Fruit fly (Drosophila melanogaster): ENCODE measurements around the gene mtDNA-helicase.

Gene mtDNA-helicase

dm6 chr2L:9938631-9939256 lies 45.5 kb upstream of the mtDNA-helicase start, which contains the start of the genes Datp and CG4619 (continued):
- TF ChIP-seq CG42726 (GFP tag; IDR thresholded peaks at IDR 0.05; ENCODE audit: partially characterized antibody), result no peak
- TF ChIP-seq CkIIα-i1 (GFP tag; IDR thresholded peaks at IDR 0.05), result no peak
- TF ChIP-seq CTCF (GFP tag; optimal IDR thresholded peaks at IDR 0.05), result no peak
- TF ChIP-seq H2.0 (GFP tag; IDR thresholded peaks at IDR 0.05), result 0 out of 2 replicates have a peak, but pooled peaks have one; percentile 9
- no peak for TF ChIP-seq chn (GFP tag; optimal IDR thresholded peaks at IDR 0.05)
- TF ChIP-seq Nf-YC (tag; optimal IDR thresholded peaks at IDR 0.05), result no peak
- TF ChIP-seq br (optimal IDR thresholded peaks at IDR 0.05), result no peak
- no peak for TF ChIP-seq Blimp-1 (GFP tag; optimal IDR thresholded peaks at IDR 0.05)
- TF ChIP-seq ewg (GFP tag; optimal IDR thresholded peaks at IDR 0.05), result peak; percentile 0
- TF ChIP-seq CG34376 (GFP tag; optimal IDR thresholded peaks at IDR 0.05), result peak; percentile 31
- no peak for TF ChIP-seq ab (GFP tag; optimal IDR thresholded peaks at IDR 0.05)
- TF ChIP-seq CG6175 (GFP tag; IDR thresholded peaks at IDR 0.05), result no peak
- TF ChIP-seq wor (GFP tag; IDR thresholded peaks at IDR 0.05), result no peak
- TF ChIP-seq dan (GFP tag; IDR thresholded peaks at IDR 0.05), result no peak
- TF ChIP-seq pan (optimal IDR thresholded peaks at IDR 0.05), result no peak
- TF ChIP-seq pan (GFP tag; optimal IDR thresholded peaks at IDR 0.05 in 1 of 2, IDR thresholded peaks at IDR 0.05 in 1 of 2), result no peak
- no peak for TF ChIP-seq slou (GFP tag; optimal IDR thresholded peaks at IDR 0.05)
- TF ChIP-seq CG14710 (tag; optimal IDR thresholded peaks at IDR 0.05), result peak; percentile 37
- no peak for TF ChIP-seq CrebB (tag; optimal IDR thresholded peaks at IDR 0.05)
- peak; percentile 59; the same call in 2 of the 3 replicates for TF ChIP-seq Aef1 (GFP tag; IDR thresholded peaks at IDR 0.05)
- no peak for TF ChIP-seq slp2 (GFP tag; optimal IDR thresholded peaks at IDR 0.05)
- TF ChIP-seq Sry-δ (GFP tag; optimal IDR thresholded peaks at IDR 0.05), result peak; percentile 30
- peak; percentile 49 for TF ChIP-seq scrt (GFP tag; optimal IDR thresholded peaks at IDR 0.05)
- peak; percentile 50 for TF ChIP-seq CG10209 (GFP tag; optimal IDR thresholded peaks at IDR 0.05)
- no peak for TF ChIP-seq hkb (optimal IDR thresholded peaks at IDR 0.05)
- TF ChIP-seq hkb (GFP tag; IDR thresholded peaks at IDR 0.05), result no peak
- TF ChIP-seq CG4404 (GFP tag; IDR thresholded peaks at IDR 0.05), result peak; percentile 40
- TF ChIP-seq CG11247 (GFP tag; IDR thresholded peaks at IDR 0.05), result peak; percentile 21; the same call in 1 of the 2 replicates
- TF ChIP-seq Gsc (GFP tag; IDR thresholded peaks at IDR 0.05), result no peak
- no peak for TF ChIP-seq CG10366 (GFP tag; IDR thresholded peaks at IDR 0.05)
- TF ChIP-seq chinmo (GFP tag; IDR thresholded peaks at IDR 0.05; ENCODE audit: partially characterized antibody), result no peak
- peak; percentile 16 for TF ChIP-seq CG6813 (GFP tag; optimal IDR thresholded peaks at IDR 0.05)
- no peak for TF ChIP-seq lov (optimal IDR thresholded peaks at IDR 0.05)
- peak; percentile 72; the same call in 1 of the 3 replicates for TF ChIP-seq lov (GFP tag; IDR thresholded peaks at IDR 0.05)
- TF ChIP-seq kay (GFP tag; optimal IDR thresholded peaks at IDR 0.05), result no peak
- TF ChIP-seq CG14860 (GFP tag; IDR thresholded peaks at IDR 0.05; ENCODE audit: partially characterized antibody), result 0 out of 3 replicates have a peak, but pooled peaks have one; percentile 7
- TF ChIP-seq Dp (GFP tag; optimal IDR thresholded peaks at IDR 0.05), result peak; percentile 17
- TF ChIP-seq ken (GFP tag; IDR thresholded peaks at IDR 0.05), result peak; percentile 53; the same call in 2 of the 3 replicates
- TF ChIP-seq onecut (GFP tag; IDR thresholded peaks at IDR 0.05), result no peak
- no peak for TF ChIP-seq gsb-n (tag; optimal IDR thresholded peaks at IDR 0.05)
- TF ChIP-seq gcm2 (GFP tag; optimal IDR thresholded peaks at IDR 0.05), result no peak
- peak; percentile 6 for TF ChIP-seq CG10979 (tag; optimal IDR thresholded peaks at IDR 0.05)
- TF ChIP-seq en (GFP tag; optimal IDR thresholded peaks at IDR 0.05), result no peak
- no peak for TF ChIP-seq CG7271 (tag; optimal IDR thresholded peaks at IDR 0.05)
- no peak for TF ChIP-seq gce (GFP tag; IDR thresholded peaks at IDR 0.05)
- peak; percentile 30 for TF ChIP-seq CG7987 (GFP tag; optimal IDR thresholded peaks at IDR 0.05)
- TF ChIP-seq Mrtf (GFP tag; IDR thresholded peaks at IDR 0.05), result no peak
- TF ChIP-seq CG10147 (GFP tag; optimal IDR thresholded peaks at IDR 0.05), result no peak
- TF ChIP-seq CG6854 (GFP tag; optimal IDR thresholded peaks at IDR 0.05), result no peak
- no peak for TF ChIP-seq CG8281 (tag; optimal IDR thresholded peaks at IDR 0.05)
- TF ChIP-seq Spps (tag; optimal IDR thresholded peaks at IDR 0.05), result no peak
- TF ChIP-seq TFAM (GFP tag; optimal IDR thresholded peaks at IDR 0.05), result no peak

Measured in whole organism, embryonic.